Fruit fly (Drosophila melanogaster) whole organism, adult: ENCODE results near the gene CG14983.

ENCODE experiments used
- CG12768 ChIP-seq: fragments of 200-800 bp; sonication (Bioruptor generic); optimal IDR thresholded peaks from 2 replicates; lab custom pipeline; 2017; ENCODE audit warnings: missing biosample characterization, missing genetic modification characterization, mild to moderate bottlenecking, moderate library complexity, missing genetic modification reagents
- CG14711 ChIP-seq: fragments of 200-800 bp; sonication (Bioruptor generic); optimal IDR thresholded peaks from 2 replicates; lab custom pipeline; 2018; ENCODE audit warnings: missing biosample characterization, mild to moderate bottlenecking, missing genetic modification characterization, moderate library complexity
- CG1620 ChIP-seq: fragments of 200-800 bp; sonication (Bioruptor generic); optimal IDR thresholded peaks from 2 replicates; lab custom pipeline; 2016; ENCODE audit warnings: missing biosample characterization, missing genetic modification characterization
- CG7101 ChIP-seq: fragments of 200-800 bp; sonication (Bioruptor generic); optimal IDR thresholded peaks from 2 replicates; lab custom pipeline; 2018; ENCODE audit warnings: missing biosample characterization, mild to moderate bottlenecking, missing genetic modification characterization, moderate library complexity
- cic ChIP-seq: fragments of 200-800 bp; sonication (Bioruptor generic); optimal IDR thresholded peaks from 2 replicates; lab custom pipeline; 2017; ENCODE audit warnings: missing biosample characterization, mild to moderate bottlenecking, missing genetic modification characterization, moderate library complexity
- pad ChIP-seq: fragments of 200-800 bp; sonication (Bioruptor generic); optimal IDR thresholded peaks from 3 replicates; lab custom pipeline; 2017; ENCODE audit warnings: missing biosample characterization, missing genetic modification characterization, mild to moderate bottlenecking, moderate library complexity, missing genetic modification reagents
- tj ChIP-seq: fragments of 200-800 bp; sonication (Bioruptor generic); optimal IDR thresholded peaks from 3 replicates; lab custom pipeline; 2017; ENCODE audit warnings: missing biosample characterization, mild to moderate bottlenecking, missing genetic modification characterization, moderate library complexity
- toe ChIP-seq: fragments of 200-800 bp; sonication (Bioruptor generic); optimal IDR thresholded peaks from 2 replicates; lab custom pipeline; 2016; ENCODE audit warnings: missing biosample characterization, missing genetic modification characterization

DNA sequence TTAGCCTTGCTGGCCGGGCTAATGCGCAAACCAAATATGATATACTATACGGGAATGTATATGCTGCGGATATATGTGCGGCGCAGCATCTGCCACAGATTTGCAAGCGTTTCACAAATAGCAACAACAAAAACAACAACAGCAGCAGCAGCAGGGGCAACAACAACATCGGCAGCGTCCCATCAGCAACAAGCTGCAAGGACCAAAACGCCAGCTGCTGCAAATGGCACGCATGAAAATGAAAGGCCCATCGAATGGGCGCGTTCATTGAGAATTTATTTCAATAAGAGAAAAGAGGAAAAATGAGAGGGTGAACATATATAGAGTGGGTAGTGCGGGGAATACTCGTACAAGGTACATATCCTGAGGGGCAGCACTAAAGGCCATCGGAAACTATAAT lies 27.3 kb upstream of the CG14983 start:
- TF ChIP-seq pad, result no peak
- no peak for TF ChIP-seq toe (GFP tag; lab: Kevin White, UChicago)
- TF ChIP-seq CG1620, result no peak
- no peak for TF ChIP-seq CG14711 (tag; lab: Kevin White, UChicago)
- no peak for TF ChIP-seq CG7101
- no peak for TF ChIP-seq tj (GFP tag; lab: Kevin White, UChicago)
- TF ChIP-seq CG12768 (GFP tag; lab: Kevin White, UChicago), result no peak
- TF ChIP-seq cic (GFP tag; lab: Kevin White, UChicago), result no peak
